Worm (Caenorhabditis elegans) whole organism, young adult: ENCODE data around the gene nlp-20.

Source experiments
- B0019.2 ChIP-seq: fragments of 200-800 bp; sonication (Bioruptor generic); conservative IDR thresholded peaks from 2 replicates; pipeline ENCODE4 v1.3.6; 2022; ENCODE audit warnings: missing genetic modification reagents, missing genetic modification characterization, missing compliant biosample characterization
- B0035.1 ChIP-seq: sonication (generic microtip); optimal IDR thresholded peaks from 2 replicates; lab custom pipeline; 2016; ENCODE audit warnings: missing genetic modification characterization, mild to moderate bottlenecking, missing compliant biosample characterization, missing genotype, missing genetic modification reagents
- efl-1 ChIP-seq: fragments of 150-350 bp; optimal IDR thresholded peaks from 2 replicates; lab custom pipeline; 2014; ENCODE audit warnings: missing biosample characterization, missing genetic modification reagents, missing genetic modification characterization
- hmg-20 ChIP-seq: fragments of 200-800 bp; sonication (Bioruptor generic); IDR thresholded peaks from 2 replicates; pipeline ENCODE4 v1.3.6; 2022; ENCODE audit warnings: missing genetic modification reagents, missing genetic modification characterization, missing compliant biosample characterization
- madf-6 ChIP-seq: fragments of 200-800 bp; sonication (Bioruptor generic); IDR thresholded peaks from 2 replicates; pipeline ENCODE4 v1.3.6; 2022; ENCODE audit warnings: missing genetic modification reagents, missing genetic modification characterization, missing compliant biosample characterization
- nfya-1 ChIP-seq: sonication (generic microtip); optimal IDR thresholded peaks from 2 replicates; lab custom pipeline; 2017; ENCODE audit warnings: antibody characterized with exemption, missing compliant biosample characterization, missing genetic modification characterization, borderline replicate concordance; ENCODE audit not compliant: insufficient read depth
- nhr-120 ChIP-seq: fragments of 200-800 bp; sonication (Bioruptor generic); IDR thresholded peaks from 2 replicates; pipeline ENCODE4 v1.3.6; 2022; ENCODE audit warnings: missing genetic modification characterization, missing compliant biosample characterization
- nhr-80 ChIP-seq: sonication (generic microtip); optimal IDR thresholded peaks from 2 replicates; lab custom pipeline; 2016; ENCODE audit warnings: missing genetic modification characterization, missing compliant biosample characterization
- snpc-3.4 ChIP-seq: sonication (generic microtip); optimal IDR thresholded peaks from 2 replicates; lab custom pipeline; 2017; ENCODE audit warnings: missing genetic modification characterization, mild to moderate bottlenecking, missing compliant biosample characterization, antibody characterized with exemption, moderate library complexity, missing genotype, missing genetic modification reagents
- unc-62 ChIP-seq: fragments of 150-350 bp; optimal IDR thresholded peaks from 2 replicates; lab custom pipeline; 2014; ENCODE audit warnings: missing biosample characterization, missing genetic modification reagents, missing genetic modification characterization

ce11 chrIV:7641758-7642157 is 1.1 kb downstream of the nlp-20 start, which contains the start of gene nep-16:
- TF ChIP-seq B0035.1 (no peak), unc-62 (GFP tag; lab: Kevin White, UChicago) (no peak), B0019.2 (no peak), hmg-20 (GFP tag; lab: Robert Waterston, UW) (no peak), madf-6 (GFP tag; lab: Robert Waterston, UW) (no peak), efl-1 (GFP tag; lab: Kevin White, UChicago) (no peak), nfya-1 (tag; lab: Kevin White, UChicago) (no peak), nhr-120 (GFP tag; lab: Robert Waterston, UW) (no peak), nhr-80 (tag; lab: Kevin White, UChicago) (no peak), snpc-3.4 (tag; lab: Kevin White, UChicago) (no peak)
